Worm (Caenorhabditis elegans) whole organism, late embryonic: ENCODE results near the gene clec-88.

ENCODE experiments used
- C08G9.2 ChIP-seq: sonication (generic microtip); optimal IDR thresholded peaks from 2 replicates; lab custom pipeline; 2016; ENCODE audit warnings: mild to moderate bottlenecking, missing genetic modification characterization, moderate library complexity, missing compliant biosample characterization
- C38D4.7 ChIP-seq: fragments of 200-800 bp; sonication (Bioruptor generic); optimal IDR thresholded peaks from 2 replicates; lab custom pipeline; 2018; ENCODE audit warnings: mild to moderate bottlenecking, missing genetic modification characterization, moderate library complexity, missing compliant biosample characterization
- F13H6.1 ChIP-seq: sonication (generic microtip); optimal IDR thresholded peaks from 2 replicates; lab custom pipeline; 2016; ENCODE audit warnings: missing genetic modification characterization, missing compliant biosample characterization
- Y22D7AL.16 ChIP-seq: sonication (generic microtip); optimal IDR thresholded peaks from 2 replicates; lab custom pipeline; 2016; ENCODE audit warnings: missing genetic modification characterization, missing compliant biosample characterization
- ceh-14 ChIP-seq: sonication (generic microtip); optimal IDR thresholded peaks from 2 replicates; lab custom pipeline; 2016; ENCODE audit warnings: missing genotype, missing genetic modification characterization, missing compliant biosample characterization
- ceh-19 ChIP-seq: fragments of 200-800 bp; sonication (Bioruptor generic); optimal IDR thresholded peaks from 2 replicates; lab custom pipeline; 2018; ENCODE audit warnings: mild to moderate bottlenecking, missing genetic modification characterization, missing compliant biosample characterization
- ceh-2 ChIP-seq: sonication (generic microtip); optimal IDR thresholded peaks from 2 replicates; lab custom pipeline; 2016; ENCODE audit warnings: missing genotype, missing genetic modification characterization, missing compliant biosample characterization
- ceh-34 ChIP-seq: sonication (generic microtip); optimal IDR thresholded peaks from 2 replicates; lab custom pipeline; 2016; ENCODE audit warnings: mild to moderate bottlenecking, missing genetic modification characterization, missing compliant biosample characterization
- ceh-45 ChIP-seq: fragments of 200-800 bp; sonication (Bioruptor generic); IDR thresholded peaks from 2 replicates; pipeline ENCODE4 v1.3.6; 2022; ENCODE audit warnings: missing genetic modification reagents, missing genetic modification characterization, missing compliant biosample characterization
- ceh-48 ChIP-seq: sonication (generic microtip); optimal IDR thresholded peaks from 2 replicates; lab custom pipeline; 2016; ENCODE audit warnings: missing genetic modification characterization, inconsistent platforms, missing compliant biosample characterization
- ceh-6 ChIP-seq: fragments of 200-800 bp; sonication (Bioruptor generic); optimal IDR thresholded peaks from 2 replicates; lab custom pipeline; 2018; ENCODE audit warnings: mild to moderate bottlenecking, missing genetic modification characterization, missing compliant biosample characterization
- dve-1 ChIP-seq: sonication (generic microtip); optimal IDR thresholded peaks from 2 replicates; lab custom pipeline; 2017; ENCODE audit warnings: antibody characterized with exemption, mild to moderate bottlenecking, missing genetic modification characterization, missing compliant biosample characterization
- elt-4 ChIP-seq: sonication (generic microtip); optimal IDR thresholded peaks from 2 replicates; lab custom pipeline; 2016; ENCODE audit warnings: missing genetic modification characterization, missing compliant biosample characterization
- fkh-10 ChIP-seq: fragments of 150-350 bp; optimal IDR thresholded peaks from 2 replicates; lab custom pipeline; 2014; ENCODE audit warnings: missing biosample characterization, missing genetic modification reagents, missing genetic modification characterization
- hlh-15 ChIP-seq: sonication (generic microtip); optimal IDR thresholded peaks from 2 replicates; lab custom pipeline; 2016; ENCODE audit warnings: missing genetic modification characterization, missing compliant biosample characterization
- hlh-30 ChIP-seq: sonication (generic microtip); optimal IDR thresholded peaks from 2 replicates; lab custom pipeline; 2017; ENCODE audit warnings: antibody characterized with exemption, missing genetic modification characterization, missing compliant biosample characterization; ENCODE audit not compliant: insufficient read depth
- hlh-6 ChIP-seq: sonication (generic microtip); optimal IDR thresholded peaks from 2 replicates; lab custom pipeline; 2016; ENCODE audit warnings: missing genotype, missing genetic modification characterization, missing compliant biosample characterization
- lim-6 ChIP-seq: sonication (generic microtip); optimal IDR thresholded peaks from 2 replicates; lab custom pipeline; 2016; ENCODE audit warnings: missing genetic modification characterization, missing compliant biosample characterization
- madf-2 ChIP-seq: sonication (generic microtip); optimal IDR thresholded peaks from 2 replicates; lab custom pipeline; 2017; ENCODE audit warnings: missing genetic modification characterization, missing compliant biosample characterization
- odd-2 ChIP-seq: sonication (generic microtip); optimal IDR thresholded peaks from 2 replicates; lab custom pipeline; 2017; ENCODE audit warnings: antibody characterized with exemption, mild to moderate bottlenecking, missing genetic modification characterization, missing compliant biosample characterization
- pax-1 ChIP-seq: fragments of 150-350 bp; optimal IDR thresholded peaks from 2 replicates; lab custom pipeline; 2014; ENCODE audit warnings: missing biosample characterization, missing genetic modification characterization
- pha-2 ChIP-seq: sonication (generic microtip); optimal IDR thresholded peaks from 2 replicates; lab custom pipeline; 2017; ENCODE audit warnings: mild to moderate bottlenecking, missing genetic modification characterization, missing compliant biosample characterization
- pha-4 ChIP-seq: fragments of 150-350 bp; optimal IDR thresholded peaks from 2 replicates; lab custom pipeline; 2018; ENCODE audit warnings: missing biosample characterization, missing genetic modification reagents, missing genetic modification characterization
- sox-2 ChIP-seq: fragments of 200-800 bp; sonication (Bioruptor generic); IDR thresholded peaks from 2 replicates; pipeline ENCODE4 v1.3.6; 2022; ENCODE audit warnings: missing genetic modification reagents, missing genetic modification characterization, missing compliant biosample characterization
- sox-4 ChIP-seq: sonication (generic microtip); optimal IDR thresholded peaks from 2 replicates; lab custom pipeline; 2017; ENCODE audit warnings: mild to moderate bottlenecking, missing genetic modification characterization, inconsistent platforms, missing compliant biosample characterization
- tbx-2 ChIP-seq: sonication (generic microtip); optimal IDR thresholded peaks from 2 replicates; lab custom pipeline; 2016; ENCODE audit warnings: missing genetic modification characterization, missing compliant biosample characterization
- tbx-7 ChIP-seq: sonication (generic microtip); optimal IDR thresholded peaks from 2 replicates; lab custom pipeline; 2016; ENCODE audit warnings: missing genotype, missing genetic modification characterization, missing compliant biosample characterization
- ttx-3 ChIP-seq: sonication (generic microtip); optimal IDR thresholded peaks from 2 replicates; lab custom pipeline; 2016; ENCODE audit warnings: missing genetic modification reagents, missing genetic modification characterization, missing compliant biosample characterization
- unc-3 ChIP-seq, 2 experiments: fragments of 200-800 bp in 1 of 2; sonication (Bioruptor generic) in 1 of 2; sonication (generic microtip) in 1 of 2; conservative IDR thresholded peaks in 1 of 2; optimal IDR thresholded peaks in 1 of 2; 2 replicates each; pipeline versions ENCODE4 v1.3.6 to Lab custom; 2016 to 2022; ENCODE audit warnings: missing compliant biosample characterization in 2 of 2, missing genetic modification characterization in 2 of 2, missing genetic modification reagents in 1 of 2
- unc-42 ChIP-seq: sonication (generic microtip); optimal IDR thresholded peaks from 2 replicates; lab custom pipeline; 2016; ENCODE audit warnings: missing genotype, missing genetic modification characterization, missing compliant biosample characterization
- unc-55 ChIP-seq: sonication (generic microtip); optimal IDR thresholded peaks from 2 replicates; lab custom pipeline; 2017; ENCODE audit warnings: missing biosample characterization, missing genetic modification reagents, missing genetic modification characterization
- zip-5 ChIP-seq: sonication (generic microtip); optimal IDR thresholded peaks from 2 replicates; lab custom pipeline; 2016; ENCODE audit warnings: missing genetic modification characterization, missing compliant biosample characterization
- ztf-16 ChIP-seq: sonication (generic microtip); optimal IDR thresholded peaks from 2 replicates; lab custom pipeline; 2017; ENCODE audit warnings: missing genetic modification characterization, missing compliant biosample characterization

The clec-88 gene

ce11 chrII:6365237-6365815 is at the start of gene clec-88, which contains the start of gene ani-2:
Gene clec-88 (plus strand): TSS chrII:6365722.
Gene ani-2 (minus strand): TSS chrII:6365367.
- TF ChIP-seq tbx-7 (no peak), ztf-16 (no peak), ceh-34 (tag; lab: Kevin White, UChicago) (no peak), tbx-2 (tag; lab: Kevin White, UChicago) (no peak), madf-2 (tag; lab: Kevin White, UChicago) (no peak), ceh-19 (GFP tag; lab: Kevin White, UChicago) (no peak), C08G9.2 (tag; lab: Kevin White, UChicago) (no peak), pha-4 (tag; lab: Kevin White, UChicago) (no peak), hlh-6 (tag; lab: Kevin White, UChicago) (no peak)

DNA sequence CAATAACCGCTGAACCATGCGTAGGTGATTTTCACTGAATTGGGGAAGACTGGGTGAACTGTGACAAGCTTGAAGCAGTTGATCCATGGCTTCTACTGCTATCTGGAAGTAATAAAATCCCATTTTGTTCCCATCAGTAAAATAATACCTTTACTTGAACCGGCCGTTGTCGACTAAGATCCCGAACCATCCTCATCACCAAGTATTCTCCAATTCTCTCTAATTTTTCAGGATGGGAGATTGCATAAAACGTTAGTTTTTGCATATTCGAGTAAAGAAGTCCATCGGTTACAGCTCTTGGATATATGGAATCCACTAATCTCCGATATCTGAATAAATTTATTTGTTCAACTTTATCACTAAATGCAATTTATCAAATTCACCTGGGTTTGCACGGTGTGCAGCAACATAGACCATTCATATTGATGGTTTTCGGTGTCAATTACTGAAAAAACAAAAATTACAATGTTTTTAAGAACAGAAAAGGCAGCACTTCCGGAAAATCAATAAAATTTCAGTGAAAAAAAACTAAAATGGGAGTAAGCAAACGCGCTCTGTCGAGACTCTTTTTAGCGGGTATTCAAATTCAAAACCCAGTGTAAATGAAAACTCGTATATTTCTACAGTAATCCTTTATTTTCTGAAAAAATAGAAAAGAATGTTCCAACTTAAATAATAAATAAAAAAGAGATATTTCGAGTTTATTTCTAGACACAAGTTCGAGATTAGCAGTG is 44.7 kb upstream of the clec-88 start, which contains the start of gene efr-3:
TSS of gene efr-3 (minus strand) at position 505 of the 734 bp plus-strand sequence.
- TF ChIP-seq unc-42 (tag; lab: Kevin White, UChicago): peak; percentile 6
- no peak for TF ChIP-seq pax-1 (tag; lab: Kevin White, UChicago)
- TF ChIP-seq ceh-48 (tag; lab: Kevin White, UChicago): peak; percentile 90

- TF ChIP-seq ceh-14 (tag; lab: Kevin White, UChicago): no peak
- TF ChIP-seq C08G9.2 (tag; lab: Kevin White, UChicago): no peak
- TF ChIP-seq elt-4 (tag; lab: Kevin White, UChicago): no peak
- TF ChIP-seq fkh-10 (GFP tag; lab: Kevin White, UChicago): no peak
- TF ChIP-seq odd-2: no peak
- no peak for TF ChIP-seq tbx-7
- no peak for TF ChIP-seq hlh-30
- no peak for TF ChIP-seq unc-3 (GFP tag; conservative IDR thresholded peaks at IDR 0.05; lab: Robert Waterston, UW)
- TF ChIP-seq unc-3 (tag; optimal IDR thresholded peaks at IDR 0.05; lab: Kevin White, UChicago): no peak
These were observed 43.4 kb upstream of the clec-88 start for ce11 chrII:6322081-6322480.

ce11 chrII:6322979-6323378 is 42.5 kb upstream of the clec-88 start, which contains the start of gene C32D5.4:
Gene C32D5.4 (minus strand): TSS chrII:6323079.
- TF ChIP-seq Y22D7AL.16: no peak
- TF ChIP-seq C38D4.7 (GFP tag; lab: Kevin White, UChicago): no peak
- TF ChIP-seq sox-4 (tag; lab: Kevin White, UChicago): no peak
- TF ChIP-seq ceh-45 (GFP tag; lab: Robert Waterston, UW): no peak
- TF ChIP-seq F13H6.1 (tag; lab: Kevin White, UChicago): no peak
- TF ChIP-seq ceh-6 (GFP tag; lab: Kevin White, UChicago): no peak
- no peak for TF ChIP-seq sox-2 (GFP tag; lab: Robert Waterston, UW)
- TF ChIP-seq ceh-14 (tag; lab: Kevin White, UChicago): no peak
- TF ChIP-seq zip-5: no peak
- no peak for TF ChIP-seq hlh-6 (tag; lab: Kevin White, UChicago)
- no peak for TF ChIP-seq tbx-2 (tag; lab: Kevin White, UChicago)
- no peak for TF ChIP-seq dve-1 (tag; lab: Kevin White, UChicago)
- no peak for TF ChIP-seq ceh-2 (tag; lab: Kevin White, UChicago)
- no peak for TF ChIP-seq unc-55 (GFP tag; lab: Kevin White, UChicago)
- TF ChIP-seq ceh-19 (GFP tag; lab: Kevin White, UChicago): no peak
- no peak for TF ChIP-seq hlh-15 (tag; lab: Kevin White, UChicago)
- TF ChIP-seq hlh-30: no peak

- no peak for TF ChIP-seq pha-2 (tag; lab: Kevin White, UChicago)
- no peak for TF ChIP-seq C38D4.7 (GFP tag; lab: Kevin White, UChicago)
- TF ChIP-seq lim-6 (tag; lab: Kevin White, UChicago): no peak
- TF ChIP-seq F13H6.1 (tag; lab: Kevin White, UChicago): no peak
- no peak for TF ChIP-seq ttx-3
These were observed 41.4 kb upstream of the clec-88 start, which contains the start of gene sma-6 for ce11 chrII:6324086-6324485. Gene sma-6 (plus strand): TSS chrII:6324484.
